Fruit fly (Drosophila melanogaster): ENCODE data around the gene CG45491.
A peak's percentile ranks its signal among the peaks of the same experiment; 100 is the strongest.

Gene CG45491

DNA sequence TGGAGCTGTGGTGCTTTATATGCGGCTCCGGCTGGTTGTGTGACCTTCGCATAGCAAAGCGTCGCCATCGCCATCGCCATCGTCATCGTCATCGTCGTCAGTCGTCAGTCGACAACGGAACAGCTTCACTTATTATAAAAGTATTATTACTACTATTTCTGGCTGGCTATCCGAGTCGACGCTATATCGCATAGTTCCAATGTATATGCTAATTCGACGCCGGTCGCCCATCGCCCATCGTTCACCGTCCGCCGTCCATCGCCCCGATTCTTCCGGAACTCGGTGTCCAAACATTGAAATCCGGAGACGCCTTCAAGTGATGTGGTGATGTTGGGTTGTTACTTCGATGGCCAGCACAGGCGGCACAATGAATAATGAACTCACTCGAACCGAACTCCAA lies 46.7 kb downstream of the CG45491 start:
- TF ChIP-seq esn (GFP tag; optimal IDR thresholded peaks at IDR 0.05) = no peak
- peak; percentile 41 for TF ChIP-seq Eip78C (GFP tag)

DNA sequence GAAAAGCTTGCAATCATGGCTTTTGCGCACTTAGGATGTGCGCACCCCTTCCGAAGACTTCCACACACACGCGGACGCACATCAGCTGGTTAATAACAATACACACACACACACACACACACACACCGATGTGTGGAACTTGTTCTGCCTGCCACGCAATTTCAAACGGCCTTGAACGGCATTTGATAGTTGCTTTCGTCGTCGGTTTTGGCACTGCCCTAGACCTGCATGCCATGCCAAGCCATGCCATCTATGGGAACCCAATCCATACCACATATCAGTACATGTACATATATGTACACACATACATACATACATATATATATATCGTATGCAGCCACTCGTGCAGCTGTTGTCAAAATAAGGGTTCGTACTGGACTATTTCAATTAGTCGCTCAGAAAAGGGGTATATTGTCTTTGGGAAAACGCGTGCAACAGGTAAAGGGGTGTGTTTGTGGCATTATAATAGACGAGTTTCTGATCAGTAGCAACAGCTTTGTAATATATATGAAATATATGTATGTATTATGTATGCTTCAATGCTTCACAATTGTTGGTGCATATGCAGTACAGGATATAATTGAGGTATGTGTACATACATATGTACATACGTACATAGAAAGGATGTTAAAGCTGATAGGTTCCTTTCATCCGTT lies 48.7 kb downstream of the CG45491 start, which contains the start of gene amn:
Gene amn (minus strand): TSS at position 51 of the 656 bp plus-strand sequence.
- TF ChIP-seq Hr39 (GFP tag; optimal IDR thresholded peaks at IDR 0.05) (no peak), CG6854 (GFP tag; optimal IDR thresholded peaks at IDR 0.05) (no peak), CG6792 (GFP tag; optimal IDR thresholded peaks at IDR 0.05) (no peak), Eip78C (GFP tag) (no peak), Ets21C (GFP tag; optimal IDR thresholded peaks at IDR 0.05) (no peak), CG1621 (tag; optimal IDR thresholded peaks at IDR 0.05) (no peak)

- peak; percentile 64 for TF ChIP-seq CG3032 (tag; optimal IDR thresholded peaks at IDR 0.05)
- TF ChIP-seq CG6163 (GFP tag; IDR thresholded peaks at IDR 0.05) = peak; percentile 82
- peak; percentile 80 for TF ChIP-seq Met (GFP tag; optimal IDR thresholded peaks at IDR 0.05)
- peak; percentile 81 for TF ChIP-seq pdm3 (GFP tag; optimal IDR thresholded peaks at IDR 0.05)
- TF ChIP-seq Blimp-1 (GFP tag; optimal IDR thresholded peaks at IDR 0.05) = no peak
- peak; percentile 63 for TF ChIP-seq CG34406 (GFP tag; optimal IDR thresholded peaks at IDR 0.05)
- TF ChIP-seq Gug (GFP tag; IDR thresholded peaks at IDR 0.05) = no peak
- TF ChIP-seq spab (GFP tag; optimal IDR thresholded peaks at IDR 0.05) = peak; percentile 50
- TF ChIP-seq OdsH (GFP tag; optimal IDR thresholded peaks at IDR 0.05) = peak; percentile 71
- peak; percentile 61 for TF ChIP-seq Sox15 (GFP tag; optimal IDR thresholded peaks at IDR 0.05)
- TF ChIP-seq CG32006 (GFP tag; optimal IDR thresholded peaks at IDR 0.05) = peak; percentile 66
- TF ChIP-seq CG4318 (GFP tag; optimal IDR thresholded peaks at IDR 0.05) = peak; percentile 46
- peak; percentile 57 for TF ChIP-seq CG11902 (GFP tag; optimal IDR thresholded peaks at IDR 0.05)
- peak; percentile 67 for TF ChIP-seq achi (GFP tag; optimal IDR thresholded peaks at IDR 0.05)
- TF ChIP-seq CG15336 (GFP tag; IDR thresholded peaks at IDR 0.05) = peak; percentile 37; the same call in 1 of the 2 replicates
- TF ChIP-seq CG8319 (GFP tag; optimal IDR thresholded peaks at IDR 0.05) = no peak
- peak; percentile 79 for TF ChIP-seq Sox102F (GFP tag; optimal IDR thresholded peaks at IDR 0.05)
- TF ChIP-seq Lpt (GFP tag; optimal IDR thresholded peaks at IDR 0.05) = peak; percentile 18
- TF ChIP-seq CG10669 (GFP tag; optimal IDR thresholded peaks at IDR 0.05) = peak; percentile 78
- peak; percentile 63 for TF ChIP-seq dsx (GFP tag; optimal IDR thresholded peaks at IDR 0.05; ENCODE audit: poor library complexity, severe bottlenecking)
- TF ChIP-seq Hr4 (GFP tag; optimal IDR thresholded peaks at IDR 0.05) = peak; percentile 66
- peak; percentile 30 for TF ChIP-seq fkh (GFP tag; optimal IDR thresholded peaks at IDR 0.05)
- peak; percentile 50 for TF ChIP-seq CG6808 (GFP tag; optimal IDR thresholded peaks at IDR 0.05)
- TF ChIP-seq cyc (GFP tag; optimal IDR thresholded peaks at IDR 0.05) = peak; percentile 85
- TF ChIP-seq CG8632 (GFP tag; optimal IDR thresholded peaks at IDR 0.05) = peak; percentile 76
- no peak for TF ChIP-seq CG16779 (tag; optimal IDR thresholded peaks at IDR 0.05)
- peak; percentile 90 for TF ChIP-seq Eip78C (GFP tag)
- no peak for TF ChIP-seq CG6276 (GFP tag; optimal IDR thresholded peaks at IDR 0.05)
- TF ChIP-seq Hr38 (GFP tag; optimal IDR thresholded peaks at IDR 0.05) = no peak
- TF ChIP-seq CG6854 (GFP tag; optimal IDR thresholded peaks at IDR 0.05) = peak; percentile 1
- TF ChIP-seq Sox14 (GFP tag; optimal IDR thresholded peaks at IDR 0.05) = peak; percentile 75
- TF ChIP-seq dac (GFP tag; optimal IDR thresholded peaks at IDR 0.05) = peak; percentile 32
- peak; percentile 14; the same call in 1 of the 2 replicates for TF ChIP-seq CG11294 (GFP tag; IDR thresholded peaks at IDR 0.05)
- TF ChIP-seq CG7368 (GFP tag; optimal IDR thresholded peaks at IDR 0.05) = peak; percentile 70
- no peak for TF ChIP-seq Eip93F (GFP tag; optimal IDR thresholded peaks at IDR 0.05)
- TF ChIP-seq vri (GFP tag; optimal IDR thresholded peaks at IDR 0.05) = peak; percentile 58
- peak; percentile 75 for TF ChIP-seq CG6792 (GFP tag; optimal IDR thresholded peaks at IDR 0.05)
- TF ChIP-seq ss (GFP tag; optimal IDR thresholded peaks at IDR 0.05) = peak; percentile 28 to 61
- TF ChIP-seq acj6 (GFP tag; optimal IDR thresholded peaks at IDR 0.05) = peak; percentile 77
- TF ChIP-seq Ets21C (GFP tag; optimal IDR thresholded peaks at IDR 0.05) = peak; percentile 70
- TF ChIP-seq eg (GFP tag; IDR thresholded peaks at IDR 0.05) = peak; percentile 63; the same call in 2 of the 3 replicates
- TF ChIP-seq fd85E (GFP tag; optimal IDR thresholded peaks at IDR 0.05) = no peak
Measured at dm6 chrX:19889128-19889756, 49.6 kb downstream of the CG45491 start.
